Fruit fly (Drosophila melanogaster) whole organism, embryonic: ENCODE data around the gene Nulp1.

Experiments used
- Antp ChIP-seq: fragments of 200-800 bp; sonication (Bioruptor generic); optimal IDR thresholded peaks from 3 replicates; lab custom pipeline; 2016; ENCODE audit warnings: missing biosample characterization, missing genetic modification characterization
- CG10209 ChIP-seq: fragments of 200-800 bp; sonication (Bioruptor generic); optimal IDR thresholded peaks from 3 replicates; lab custom pipeline; 2017; ENCODE audit warnings: missing biosample characterization, mild to moderate bottlenecking, missing genetic modification characterization, missing genetic modification reagents
- CG10366 ChIP-seq: fragments of 200-800 bp; sonication (Bioruptor generic); IDR thresholded peaks from 2 replicates; pipeline ENCODE4 v1.3.6; 2022; ENCODE audit warnings: missing biosample characterization, missing genetic modification characterization
- CG10959 ChIP-seq: fragments of 200-800 bp; sonication (Bioruptor generic); IDR thresholded peaks from 2 replicates; pipeline ENCODE4 v1.3.6; 2022; ENCODE audit warnings: missing biosample characterization, missing genetic modification characterization
- CG11560 ChIP-seq: fragments of 200-800 bp; sonication (Bioruptor generic); IDR thresholded peaks from 3 replicates; pipeline ENCODE4 v1.3.6; 2022; ENCODE audit warnings: missing biosample characterization, missing genetic modification characterization
- CG13123 ChIP-seq: fragments of 200-800 bp; sonication (Bioruptor generic); optimal IDR thresholded peaks from 2 replicates; lab custom pipeline; 2016; ENCODE audit warnings: missing biosample characterization, missing genetic modification characterization
- CG15011 ChIP-seq: fragments of 200-800 bp; sonication (Bioruptor generic); optimal IDR thresholded peaks from 3 replicates; lab custom pipeline; 2018; ENCODE audit warnings: missing biosample characterization, mild to moderate bottlenecking, missing genetic modification characterization
- CG15269 ChIP-seq: fragments of 200-800 bp; sonication (Bioruptor generic); optimal IDR thresholded peaks from 2 replicates; lab custom pipeline; 2018; ENCODE audit warnings: missing biosample characterization, mild to moderate bottlenecking, missing genetic modification characterization, moderate library complexity
- CG15514 ChIP-seq: fragments of 200-800 bp; sonication (Bioruptor generic); optimal IDR thresholded peaks from 3 replicates; lab custom pipeline; 2017; ENCODE audit warnings: missing biosample characterization, missing genetic modification characterization, mild to moderate bottlenecking, moderate library complexity, missing genetic modification reagents
- CG17912 ChIP-seq: fragments of 200-800 bp; sonication (Bioruptor generic); optimal IDR thresholded peaks from 2 replicates; lab custom pipeline; 2018; ENCODE audit warnings: missing biosample characterization, mild to moderate bottlenecking, missing genetic modification characterization
- CG18764 ChIP-seq: fragments of 200-800 bp; sonication (Bioruptor generic); optimal IDR thresholded peaks from 3 replicates; lab custom pipeline; 2016; ENCODE audit warnings: missing biosample characterization, missing genetic modification characterization
- CG2678 ChIP-seq: fragments of 200-800 bp; sonication (Bioruptor generic); optimal IDR thresholded peaks from 3 replicates; lab custom pipeline; 2019; ENCODE audit warnings: missing biosample characterization, mild to moderate bottlenecking, missing genetic modification characterization, moderate library complexity
- CG32767 ChIP-seq: fragments of 200-800 bp; sonication (Bioruptor generic); IDR thresholded peaks from 2 replicates; pipeline ENCODE4 v1.3.6; 2022; ENCODE audit warnings: missing biosample characterization, missing genetic modification characterization
- CG4730 ChIP-seq: fragments of 200-800 bp; sonication (Bioruptor generic); IDR thresholded peaks from 2 replicates; pipeline ENCODE4 v1.3.6; 2022; ENCODE audit warnings: missing biosample characterization, missing genetic modification characterization
- CG8089 ChIP-seq: fragments of 200-800 bp; sonication (Bioruptor generic); optimal IDR thresholded peaks from 3 replicates; lab custom pipeline; 2016; ENCODE audit warnings: missing biosample characterization, missing genetic modification characterization
- CG8944 ChIP-seq: fragments of 200-800 bp; sonication (Bioruptor generic); optimal IDR thresholded peaks from 3 replicates; lab custom pipeline; 2016; ENCODE audit warnings: missing biosample characterization, missing genetic modification characterization
- Chrac-16 ChIP-seq: fragments of 200-800 bp; sonication (Bioruptor generic); optimal IDR thresholded peaks from 3 replicates; lab custom pipeline; 2016; ENCODE audit warnings: missing biosample characterization, missing genetic modification characterization
- CkIIα-i1 ChIP-seq: fragments of 200-800 bp; sonication (Bioruptor generic); IDR thresholded peaks from 2 replicates; pipeline ENCODE4 v1.3.6; 2022; ENCODE audit warnings: missing biosample characterization, missing genetic modification characterization
- D ChIP-seq, 2 experiments: fragments of 200-800 bp in 1 of 2; fragments of >200 bp in 1 of 2; sonication (Bioruptor generic) in 1 of 2; optimal IDR thresholded peaks; 2 replicates in 1 of 2; 3 replicates in 1 of 2; lab custom pipeline; 2017; ENCODE audit warnings: mild to moderate bottlenecking in 1 of 2, missing biosample characterization in 1 of 2, missing genetic modification characterization in 1 of 2, missing genetic modification reagents in 1 of 2
- Dip3 ChIP-seq: fragments of 200-800 bp; sonication (Bioruptor generic); optimal IDR thresholded peaks from 3 replicates; lab custom pipeline; 2016; ENCODE audit warnings: missing biosample characterization, missing genetic modification characterization
- Elba2 ChIP-seq: fragments of 200-800 bp; sonication (Bioruptor generic); optimal IDR thresholded peaks from 3 replicates; lab custom pipeline; 2016; ENCODE audit warnings: missing biosample characterization, missing genetic modification characterization
- Ets65A ChIP-seq: fragments of 200-800 bp; sonication (Bioruptor generic); peaks from one replicate; lab custom pipeline; 2016; ENCODE audit warnings: missing biosample characterization, missing genetic modification characterization
- Gsc ChIP-seq: fragments of 200-800 bp; sonication (Bioruptor generic); IDR thresholded peaks from 2 replicates; pipeline ENCODE4 v1.3.6; 2022; ENCODE audit warnings: missing biosample characterization, missing genetic modification characterization
- HLH3B ChIP-seq: fragments of 200-800 bp; sonication (Bioruptor generic); IDR thresholded peaks from 2 replicates; pipeline ENCODE4 v1.3.6; 2022; ENCODE audit warnings: missing biosample characterization, missing genetic modification characterization
- Hmx ChIP-seq: fragments of 200-800 bp; sonication (Bioruptor generic); optimal IDR thresholded peaks from 2 replicates; lab custom pipeline; 2016; ENCODE audit warnings: missing biosample characterization, missing genetic modification characterization
- Hr39 ChIP-seq: fragments of >200 bp; optimal IDR thresholded peaks from 2 replicates; lab custom pipeline; 2017
- Hr51 ChIP-seq, 2 experiments: fragments of 200-800 bp; sonication (Bioruptor generic); optimal IDR thresholded peaks; 2 replicates in 1 of 2; 3 replicates in 1 of 2; lab custom pipeline; 2016 to 2018; ENCODE audit warnings: missing biosample characterization in 2 of 2, missing genetic modification characterization in 2 of 2, mild to moderate bottlenecking in 1 of 2, moderate library complexity in 1 of 2
- NC2β ChIP-seq: fragments of 200-800 bp; sonication (Bioruptor generic); optimal IDR thresholded peaks from 2 replicates; lab custom pipeline; 2016; ENCODE audit warnings: missing biosample characterization, missing genetic modification characterization
- Nf-YC ChIP-seq: fragments of 200-800 bp; optimal IDR thresholded peaks from 3 replicates; lab custom pipeline; 2019; ENCODE audit warnings: missing biosample characterization, mild to moderate bottlenecking, missing genetic modification characterization, moderate library complexity
- Sry-β ChIP-seq: fragments of 200-800 bp; sonication (Bioruptor generic); optimal IDR thresholded peaks from 2 replicates; lab custom pipeline; 2018; ENCODE audit warnings: missing biosample characterization, mild to moderate bottlenecking, missing genetic modification characterization, moderate library complexity
- Taf1 ChIP-seq: fragments of 200-800 bp; sonication (Bioruptor generic); IDR thresholded peaks from 2 replicates; pipeline ENCODE4 v1.3.6; 2022; ENCODE audit warnings: missing biosample characterization, missing genetic modification characterization
- Xbp1 ChIP-seq: fragments of 200-800 bp; sonication (Bioruptor generic); optimal IDR thresholded peaks from 3 replicates; lab custom pipeline; 2016; ENCODE audit warnings: missing biosample characterization, mild to moderate bottlenecking, missing genetic modification characterization
- cato ChIP-seq: fragments of 200-800 bp; sonication (Bioruptor generic); optimal IDR thresholded peaks from 2 replicates; lab custom pipeline; 2016; ENCODE audit warnings: missing biosample characterization, missing genetic modification characterization, borderline replicate concordance
- da ChIP-seq: fragments of 200-800 bp; sonication (Bioruptor generic); optimal IDR thresholded peaks from 2 replicates; lab custom pipeline; 2016; ENCODE audit warnings: missing biosample characterization, missing genetic modification characterization
- fd102C ChIP-seq: fragments of 200-800 bp; sonication (Bioruptor generic); optimal IDR thresholded peaks from 2 replicates; lab custom pipeline; 2018; ENCODE audit warnings: missing biosample characterization, mild to moderate bottlenecking, missing genetic modification characterization, moderate library complexity
- gcm2 ChIP-seq: fragments of 200-800 bp; sonication (Bioruptor generic); optimal IDR thresholded peaks from 2 replicates; lab custom pipeline; 2016; ENCODE audit warnings: missing biosample characterization, missing genetic modification characterization
- gfzf ChIP-seq: fragments of 200-800 bp; sonication (Bioruptor generic); optimal IDR thresholded peaks from 2 replicates; lab custom pipeline; 2016; ENCODE audit warnings: missing biosample characterization, mild to moderate bottlenecking, missing genetic modification characterization, moderate library complexity
- gsb ChIP-seq: fragments of 200-800 bp; sonication (Bioruptor generic); IDR thresholded peaks from 2 replicates; pipeline ENCODE4 v1.3.6; 2022; ENCODE audit warnings: missing biosample characterization, missing genetic modification characterization
- hbn ChIP-seq: fragments of 200-800 bp; sonication (Bioruptor generic); IDR thresholded peaks from 2 replicates; pipeline ENCODE4 v1.3.6; 2022; ENCODE audit warnings: missing biosample characterization, missing genetic modification characterization; ENCODE audit not compliant: partially characterized antibody
- hkb ChIP-seq, 2 experiments: fragments of 200-800 bp in 1 of 2; fragments of >200 bp in 1 of 2; sonication (Bioruptor generic) in 1 of 2; IDR thresholded peaks in 1 of 2; optimal IDR thresholded peaks in 1 of 2; 2 replicates each; pipeline versions ENCODE4 v1.3.6 to Lab custom; 2017 to 2022; ENCODE audit warnings: missing biosample characterization in 1 of 2, missing genetic modification characterization in 1 of 2
- luna ChIP-seq: fragments of 200-800 bp; sonication (Bioruptor generic); optimal IDR thresholded peaks from 2 replicates; lab custom pipeline; 2016; ENCODE audit warnings: missing biosample characterization, missing genetic modification characterization
- maf-S ChIP-seq: fragments of 200-800 bp; sonication (Bioruptor generic); optimal IDR thresholded peaks from 2 replicates; lab custom pipeline; 2016; ENCODE audit warnings: missing biosample characterization, missing genetic modification characterization
- nerfin-1 ChIP-seq: fragments of 200-800 bp; sonication (Bioruptor generic); optimal IDR thresholded peaks from 3 replicates; lab custom pipeline; 2019; ENCODE audit warnings: missing biosample characterization, mild to moderate bottlenecking, missing genetic modification characterization, moderate library complexity
- odd ChIP-seq: fragments of 200-800 bp; sonication (Bioruptor generic); optimal IDR thresholded peaks from 2 replicates; lab custom pipeline; 2017; ENCODE audit warnings: missing biosample characterization, mild to moderate bottlenecking, missing genetic modification characterization
- org-1 ChIP-seq: fragments of 200-800 bp; sonication (Bioruptor generic); optimal IDR thresholded peaks from 2 replicates; lab custom pipeline; 2017; ENCODE audit warnings: missing biosample characterization, missing genetic modification characterization
- peb ChIP-seq: fragments of 200-800 bp; sonication (Bioruptor generic); IDR thresholded peaks from 2 replicates; pipeline ENCODE4 v1.3.6; 2022; ENCODE audit warnings: missing biosample characterization, missing genetic modification characterization
- tna ChIP-seq: fragments of 200-800 bp; sonication (Bioruptor generic); IDR thresholded peaks from 2 replicates; pipeline ENCODE4 v1.3.6; 2022; ENCODE audit warnings: missing biosample characterization, missing genetic modification characterization; ENCODE audit not compliant: partially characterized antibody
- ttk ChIP-seq: fragments of 200-800 bp; sonication (Bioruptor generic); IDR thresholded peaks from 2 replicates; pipeline ENCODE4 v2.1.2; 2022; ENCODE audit warnings: missing biosample characterization, missing genetic modification characterization
- z ChIP-seq: fragments of 200-800 bp; sonication (Bioruptor generic); IDR thresholded peaks from 3 replicates; pipeline ENCODE4 v1.3.6; 2022; ENCODE audit warnings: missing biosample characterization, missing genetic modification characterization

Gene Nulp1

DNA sequence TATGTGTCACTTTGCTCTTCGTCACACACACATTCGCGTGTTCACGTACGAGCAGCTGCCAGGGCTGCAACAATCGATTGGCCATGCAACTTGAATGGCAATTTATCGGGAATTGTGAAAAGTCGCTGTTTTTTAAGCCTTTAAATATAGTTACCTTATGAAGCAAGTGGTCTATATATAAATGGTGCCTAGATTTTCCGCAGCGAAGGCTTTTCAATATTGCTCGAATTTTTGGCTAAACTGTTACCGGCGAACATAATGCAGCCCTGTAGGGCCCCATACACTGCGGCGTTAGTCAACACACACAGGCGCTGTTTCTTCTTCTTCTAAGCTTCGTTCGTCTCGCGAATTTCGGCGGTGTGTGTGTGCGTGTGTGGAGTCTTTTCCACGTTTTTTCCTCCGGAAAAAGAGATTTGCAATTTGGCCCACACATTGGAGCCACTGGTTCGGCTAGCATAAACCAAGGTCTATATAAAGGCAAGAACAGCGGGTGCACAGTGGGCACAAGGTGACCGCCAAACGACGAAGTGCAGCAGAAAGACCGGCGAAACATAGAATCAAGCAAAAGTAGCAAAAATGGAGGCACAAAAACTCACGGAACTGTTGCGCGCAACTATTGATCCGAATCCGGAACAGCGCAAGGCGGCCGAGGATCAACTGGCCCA lies 5.8 kb downstream of the Nulp1 start, which contains the start of the genes Arp3 and msk (continued):
- no peak for TF ChIP-seq D (optimal IDR thresholded peaks at IDR 0.05; lab: Kevin White, UChicago)
- TF ChIP-seq D (GFP tag; optimal IDR thresholded peaks at IDR 0.05; lab: Kevin White, UChicago) = peak; percentile 49
- peak; percentile 78 for TF ChIP-seq luna (GFP tag; lab: Kevin White, UChicago)
- no peak for TF ChIP-seq odd (GFP tag; lab: Kevin White, UChicago)
- TF ChIP-seq CG2678 (tag; lab: Kevin White, UChicago) = no peak
- peak; percentile 79 for TF ChIP-seq CG17912
- TF ChIP-seq Taf1 (GFP tag; lab: Robert Waterston, UW) = no peak
- TF ChIP-seq gcm2 (GFP tag; lab: Kevin White, UChicago) = peak; percentile 60
- peak; percentile 53; the same call in 2 of the 3 replicates for TF ChIP-seq CG11560 (tag; lab: Robert Waterston, UW)
- TF ChIP-seq CG8089 (GFP tag; lab: Kevin White, UChicago) = peak; percentile 79
- peak; percentile 79 for TF ChIP-seq da (GFP tag; lab: Kevin White, UChicago)
- peak; percentile 80 for TF ChIP-seq nerfin-1
- TF ChIP-seq Gsc (GFP tag; lab: Robert Waterston, UW) = no peak
- TF ChIP-seq Hr39 (lab: Kevin White, UChicago) = no peak
- TF ChIP-seq CG15269 (tag; lab: Kevin White, UChicago) = no peak
- peak; percentile 89 for TF ChIP-seq CG15514 (GFP tag; lab: Kevin White, UChicago)
- peak; percentile 5 for TF ChIP-seq fd102C (GFP tag; lab: Kevin White, UChicago)
- peak; percentile 60; the same call in 1 of the 2 replicates for TF ChIP-seq CG10366 (GFP tag; lab: Robert Waterston, UW)
- no peak for TF ChIP-seq gsb (GFP tag; lab: Robert Waterston, UW)
- peak; percentile 84 for TF ChIP-seq Chrac-16 (GFP tag; lab: Kevin White, UChicago)
- peak; percentile 92 for TF ChIP-seq Dip3 (GFP tag; lab: Kevin White, UChicago)
- TF ChIP-seq gfzf = peak; percentile 47
- no peak for TF ChIP-seq CkIIα-i1
- TF ChIP-seq Hr51 (GFP tag; optimal IDR thresholded peaks at IDR 0.05; lab: Kevin White, UChicago) = peak; percentile 60 to 84
- TF ChIP-seq CG8944 (GFP tag; lab: Kevin White, UChicago) = peak; percentile 92
- TF ChIP-seq NC2β = peak; percentile 88
- TF ChIP-seq z (GFP tag; lab: Robert Waterston, UW) = no peak
- peak; percentile 83 for TF ChIP-seq CG18764 (GFP tag; lab: Kevin White, UChicago)
- no peak for TF ChIP-seq hbn (GFP tag; lab: Robert Waterston, UW)
- peak; percentile 67 for TF ChIP-seq CG10209 (GFP tag; lab: Kevin White, UChicago)
- peak; percentile 95 for TF ChIP-seq Antp (GFP tag; lab: Kevin White, UChicago)
- TF ChIP-seq Ets65A (GFP tag; lab: Kevin White, UChicago) = peak; percentile 99
- TF ChIP-seq CG32767 (GFP tag; lab: Robert Waterston, UW) = no peak; the same call in 1 of the 2 replicates
- TF ChIP-seq Hmx (GFP tag; lab: Kevin White, UChicago) = no peak
- 0 out of 2 replicates have a peak, but pooled peaks have one; percentile 37 for TF ChIP-seq CG4730
- peak; percentile 71 for TF ChIP-seq org-1 (GFP tag; lab: Kevin White, UChicago)
- TF ChIP-seq Xbp1 (GFP tag; lab: Kevin White, UChicago) = peak; percentile 89
- TF ChIP-seq Elba2 (GFP tag; lab: Kevin White, UChicago) = peak; percentile 21
- peak; percentile 89 for TF ChIP-seq hkb (optimal IDR thresholded peaks at IDR 0.05; lab: Kevin White, UChicago)
- peak; percentile 60; the same call in 1 of the 2 replicates for TF ChIP-seq hkb (GFP tag; IDR thresholded peaks at IDR 0.05; lab: Robert Waterston, UW)
- TF ChIP-seq maf-S (GFP tag; lab: Kevin White, UChicago) = peak; percentile 86
- no peak for TF ChIP-seq tna (GFP tag; lab: Robert Waterston, UW)
- TF ChIP-seq peb = no peak
- peak; percentile 68 for TF ChIP-seq HLH3B
- 0 out of 2 replicates have a peak, but pooled peaks have one; percentile 30 for TF ChIP-seq CG10959 (GFP tag; lab: Robert Waterston, UW)
- TF ChIP-seq cato = peak; percentile 40
- no peak for TF ChIP-seq CG15011 (GFP tag; lab: Kevin White, UChicago)
- peak; percentile 81 for TF ChIP-seq Nf-YC (tag; lab: Kevin White, UChicago)
- peak; percentile 45; the same call in 1 of the 2 replicates for TF ChIP-seq ttk
- TF ChIP-seq Sry-β (GFP tag; lab: Kevin White, UChicago) = peak; percentile 8
- TF ChIP-seq CG13123 (GFP tag; lab: Kevin White, UChicago) = peak; percentile 76
